Fruit fly (Drosophila melanogaster) whole organism, embryonic: Measurements from ENCODE around the gene timeout.

Source experiments
- Bgb ChIP-seq: fragments of 200-800 bp; sonication (Bioruptor generic); IDR thresholded peaks from 2 replicates; pipeline ENCODE4 v1.3.6; 2022; ENCODE audit warnings: missing biosample characterization, missing genetic modification characterization; ENCODE audit not compliant: partially characterized antibody
- CG11398 ChIP-seq: fragments of 200-800 bp; sonication (Bioruptor generic); optimal IDR thresholded peaks from 2 replicates; lab custom pipeline; 2016; ENCODE audit warnings: missing biosample characterization, missing genetic modification characterization
- CG11456 ChIP-seq: fragments of 200-800 bp; sonication (Bioruptor generic); IDR thresholded peaks from 3 replicates; pipeline ENCODE4 v1.3.6; 2022; ENCODE audit warnings: missing biosample characterization, missing genetic modification characterization
- CG11560 ChIP-seq: fragments of 200-800 bp; sonication (Bioruptor generic); IDR thresholded peaks from 3 replicates; pipeline ENCODE4 v1.3.6; 2022; ENCODE audit warnings: missing biosample characterization, missing genetic modification characterization
- CG12391 ChIP-seq: fragments of 200-800 bp; sonication (Bioruptor generic); optimal IDR thresholded peaks from 3 replicates; lab custom pipeline; 2018; ENCODE audit warnings: missing biosample characterization, mild to moderate bottlenecking, missing genetic modification characterization, moderate library complexity
- CG13123 ChIP-seq: fragments of 200-800 bp; sonication (Bioruptor generic); optimal IDR thresholded peaks from 2 replicates; lab custom pipeline; 2016; ENCODE audit warnings: missing biosample characterization, missing genetic modification characterization
- CG13296 ChIP-seq: fragments of 200-800 bp; sonication (Bioruptor generic); optimal IDR thresholded peaks from 3 replicates; lab custom pipeline; 2018; ENCODE audit warnings: missing biosample characterization, mild to moderate bottlenecking, missing genetic modification characterization
- CG14441 ChIP-seq: fragments of 200-800 bp; sonication (Bioruptor generic); IDR thresholded peaks from 2 replicates; pipeline ENCODE4 v1.3.6; 2022; ENCODE audit warnings: missing biosample characterization, missing genetic modification characterization
- CG15514 ChIP-seq: fragments of 200-800 bp; sonication (Bioruptor generic); optimal IDR thresholded peaks from 3 replicates; lab custom pipeline; 2017; ENCODE audit warnings: missing biosample characterization, missing genetic modification characterization, mild to moderate bottlenecking, moderate library complexity, missing genetic modification reagents
- CG1603 ChIP-seq: fragments of 200-800 bp; sonication (Bioruptor generic); optimal IDR thresholded peaks from 2 replicates; lab custom pipeline; 2019; ENCODE audit warnings: missing biosample characterization, mild to moderate bottlenecking, missing genetic modification characterization, moderate library complexity
- CG17328 ChIP-seq: fragments of 200-800 bp; sonication (Bioruptor generic); IDR thresholded peaks from 2 replicates; pipeline ENCODE4 v1.3.6; 2022; ENCODE audit warnings: missing biosample characterization, missing genetic modification characterization
- CG18619 ChIP-seq: fragments of 200-800 bp; sonication (Bioruptor generic); optimal IDR thresholded peaks from 3 replicates; lab custom pipeline; 2017; ENCODE audit warnings: missing biosample characterization, mild to moderate bottlenecking, missing genetic modification characterization
- CG2202 ChIP-seq: fragments of 200-800 bp; sonication (Bioruptor generic); optimal IDR thresholded peaks from 2 replicates; lab custom pipeline; 2018; ENCODE audit warnings: missing biosample characterization, mild to moderate bottlenecking, missing genetic modification characterization
- CG31224 ChIP-seq: fragments of 200-800 bp; sonication (Bioruptor generic); IDR thresholded peaks from 2 replicates; pipeline ENCODE4 v1.3.6; 2022; ENCODE audit warnings: missing biosample characterization, missing genetic modification characterization
- CG3407 ChIP-seq: fragments of 200-800 bp; sonication (Bioruptor generic); optimal IDR thresholded peaks from 2 replicates; lab custom pipeline; 2018; ENCODE audit warnings: missing biosample characterization, mild to moderate bottlenecking, missing genetic modification characterization
- CG4328 ChIP-seq: fragments of 200-800 bp; sonication (Bioruptor generic); optimal IDR thresholded peaks from 3 replicates; lab custom pipeline; 2017; ENCODE audit warnings: missing biosample characterization, missing genetic modification reagents, missing genetic modification characterization
- CG4707 ChIP-seq: fragments of 200-800 bp; sonication (Bioruptor generic); optimal IDR thresholded peaks from 2 replicates; lab custom pipeline; 2018; ENCODE audit warnings: missing biosample characterization, mild to moderate bottlenecking, missing genetic modification characterization, moderate library complexity
- CG6272 ChIP-seq: fragments of 200-800 bp; sonication (Bioruptor generic); IDR thresholded peaks from 2 replicates; pipeline ENCODE4 v1.3.6; 2022; ENCODE audit warnings: missing biosample characterization, missing genetic modification characterization
- CG7271 ChIP-seq: fragments of 200-800 bp; sonication (Bioruptor generic); optimal IDR thresholded peaks from 2 replicates; lab custom pipeline; 2018; ENCODE audit warnings: missing biosample characterization, mild to moderate bottlenecking, missing genetic modification characterization, moderate library complexity
- CG7928 ChIP-seq: fragments of 200-800 bp; sonication (Bioruptor generic); optimal IDR thresholded peaks from 2 replicates; lab custom pipeline; 2017; ENCODE audit warnings: missing biosample characterization, mild to moderate bottlenecking, missing genetic modification characterization
- CG8924 ChIP-seq: fragments of 200-800 bp; optimal IDR thresholded peaks from 3 replicates; lab custom pipeline; 2019; ENCODE audit warnings: missing biosample characterization, mild to moderate bottlenecking, missing genetic modification characterization, moderate library complexity
- CG9215 ChIP-seq: fragments of 200-800 bp; sonication (Bioruptor generic); IDR thresholded peaks from 2 replicates; pipeline ENCODE4 v1.3.6; 2022; ENCODE audit warnings: missing biosample characterization, missing genetic modification characterization
- Camta ChIP-seq: fragments of 200-800 bp; sonication (Bioruptor generic); optimal IDR thresholded peaks from 2 replicates; lab custom pipeline; 2016; ENCODE audit warnings: missing biosample characterization, missing genetic modification characterization
- Dad ChIP-seq: fragments of 200-800 bp; sonication (Bioruptor generic); optimal IDR thresholded peaks from 3 replicates; lab custom pipeline; 2016; ENCODE audit warnings: missing biosample characterization, missing genetic modification characterization
- GATAe ChIP-seq: fragments of 200-800 bp; sonication (Bioruptor generic); conservative IDR thresholded peaks from 2 replicates; pipeline ENCODE4 v1.3.6; 2022; ENCODE audit warnings: missing biosample characterization, missing genetic modification characterization
- HLHmδ ChIP-seq: fragments of 200-800 bp; sonication (Bioruptor generic); optimal IDR thresholded peaks from 2 replicates; lab custom pipeline; 2018; ENCODE audit warnings: missing biosample characterization, mild to moderate bottlenecking, missing genetic modification characterization, moderate library complexity
- Hmr ChIP-seq: fragments of 200-800 bp; sonication (Bioruptor generic); optimal IDR thresholded peaks from 3 replicates; lab custom pipeline; 2017; ENCODE audit warnings: mild to moderate bottlenecking, missing biosample characterization, missing genetic modification reagents, missing genetic modification characterization
- Hr3 ChIP-seq: fragments of 200-800 bp; sonication (Bioruptor generic); optimal IDR thresholded peaks from 3 replicates; lab custom pipeline; 2016; ENCODE audit warnings: missing biosample characterization, missing genetic modification characterization
- Hr39 ChIP-seq: fragments of >200 bp; optimal IDR thresholded peaks from 2 replicates; lab custom pipeline; 2017
- Kr ChIP-seq: fragments of 200-800 bp; sonication (Bioruptor generic); optimal IDR thresholded peaks from 2 replicates; lab custom pipeline; 2017; ENCODE audit warnings: missing biosample characterization, mild to moderate bottlenecking, missing genetic modification characterization
- MBD-R2 ChIP-seq: fragments of 200-800 bp; sonication (Bioruptor generic); IDR thresholded peaks from 2 replicates; pipeline ENCODE4 v1.3.6; 2022; ENCODE audit warnings: missing biosample characterization, missing genetic modification characterization
- Med ChIP-seq: fragments of 200-800 bp; sonication (Bioruptor generic); peaks from one replicate; lab custom pipeline; 2016; ENCODE audit warnings: missing biosample characterization, missing genetic modification characterization, mild to moderate bottlenecking, inconsistent platforms, moderate library complexity
- Myb ChIP-seq: fragments of 200-800 bp; sonication (Bioruptor generic); optimal IDR thresholded peaks from 2 replicates; lab custom pipeline; 2016; ENCODE audit warnings: missing biosample characterization, missing genetic modification characterization
- Nf-YA ChIP-seq: fragments of 200-800 bp; sonication (Bioruptor generic); IDR thresholded peaks from 2 replicates; pipeline ENCODE4 v1.3.6; 2022; ENCODE audit warnings: missing biosample characterization, missing genetic modification characterization
- Nf-YC ChIP-seq: fragments of 200-800 bp; optimal IDR thresholded peaks from 3 replicates; lab custom pipeline; 2019; ENCODE audit warnings: missing biosample characterization, mild to moderate bottlenecking, missing genetic modification characterization, moderate library complexity
- Six4 ChIP-seq: fragments of 200-800 bp; sonication (Bioruptor generic); optimal IDR thresholded peaks from 2 replicates; lab custom pipeline; 2016; ENCODE audit warnings: missing biosample characterization, missing genetic modification characterization
- Sry-δ ChIP-seq: fragments of 200-800 bp; sonication (Bioruptor generic); optimal IDR thresholded peaks from 2 replicates; lab custom pipeline; 2016; ENCODE audit warnings: missing biosample characterization, missing genetic modification characterization
- ap ChIP-seq: fragments of 200-800 bp; sonication (Bioruptor generic); IDR thresholded peaks from 2 replicates; pipeline ENCODE4 v1.3.6; 2022; ENCODE audit warnings: missing biosample characterization, missing genetic modification characterization
- cg ChIP-seq: fragments of 200-800 bp; sonication (Bioruptor generic); optimal IDR thresholded peaks from 3 replicates; lab custom pipeline; 2019; ENCODE audit warnings: missing biosample characterization, mild to moderate bottlenecking, missing genetic modification characterization, moderate library complexity
- dan ChIP-seq: fragments of 200-800 bp; sonication (Bioruptor generic); IDR thresholded peaks from 2 replicates; pipeline ENCODE4 v1.3.6; 2022; ENCODE audit warnings: missing biosample characterization, missing genetic modification characterization
- dmrt11E ChIP-seq: fragments of 200-800 bp; sonication (Bioruptor generic); optimal IDR thresholded peaks from 3 replicates; lab custom pipeline; 2018; ENCODE audit warnings: missing biosample characterization, mild to moderate bottlenecking, missing genetic modification characterization, moderate library complexity
- klu ChIP-seq: fragments of 200-800 bp; sonication (Bioruptor generic); IDR thresholded peaks from 2 replicates; pipeline ENCODE4 v1.3.6; 2022; ENCODE audit warnings: missing biosample characterization, missing genetic modification characterization
- nerfin-2 ChIP-seq: fragments of 200-800 bp; sonication (Bioruptor generic); IDR thresholded peaks from 2 replicates; pipeline ENCODE4 v1.3.6; 2022; ENCODE audit warnings: missing biosample characterization, missing genetic modification characterization; ENCODE audit not compliant: partially characterized antibody
- oc ChIP-seq: fragments of 200-800 bp; sonication (Bioruptor generic); optimal IDR thresholded peaks from 2 replicates; lab custom pipeline; 2018; ENCODE audit warnings: missing biosample characterization, mild to moderate bottlenecking, missing genetic modification characterization, moderate library complexity
- odd ChIP-seq: fragments of 200-800 bp; sonication (Bioruptor generic); optimal IDR thresholded peaks from 2 replicates; lab custom pipeline; 2017; ENCODE audit warnings: missing biosample characterization, mild to moderate bottlenecking, missing genetic modification characterization
- pfk ChIP-seq: fragments of 200-800 bp; sonication (Bioruptor generic); optimal IDR thresholded peaks from 2 replicates; lab custom pipeline; 2018; ENCODE audit warnings: missing biosample characterization, mild to moderate bottlenecking, missing genetic modification characterization, moderate library complexity
- sens ChIP-seq: fragments of 200-800 bp; sonication (Bioruptor generic); peaks from one replicate; lab custom pipeline; 2016; ENCODE audit warnings: missing biosample characterization, missing genetic modification characterization
- sens-2 ChIP-seq: fragments of 200-800 bp; sonication (Bioruptor generic); IDR thresholded peaks from 2 replicates; pipeline ENCODE4 v1.3.6; 2022; ENCODE audit warnings: missing biosample characterization, missing genetic modification characterization
- sqz ChIP-seq: fragments of 200-800 bp; sonication (Bioruptor generic); optimal IDR thresholded peaks from 3 replicates; lab custom pipeline; 2018; ENCODE audit warnings: missing biosample characterization, mild to moderate bottlenecking, missing genetic modification characterization
- stwl ChIP-seq: fragments of 200-800 bp; sonication (Bioruptor generic); optimal IDR thresholded peaks from 3 replicates; lab custom pipeline; 2018; ENCODE audit warnings: missing biosample characterization, mild to moderate bottlenecking, missing genetic modification characterization, moderate library complexity
- tll ChIP-seq, 2 experiments: fragments of 200-800 bp in 1 of 2; fragments of >200 bp in 1 of 2; sonication (Bioruptor generic) in 1 of 2; optimal IDR thresholded peaks; 2 replicates each; lab custom pipeline; 2017 to 2019; ENCODE audit warnings: missing biosample characterization in 2 of 2, missing genetic modification characterization in 2 of 2, mild to moderate bottlenecking in 1 of 2, moderate library complexity in 1 of 2
- zf30C ChIP-seq: fragments of 200-800 bp; sonication (Bioruptor generic); optimal IDR thresholded peaks from 3 replicates; lab custom pipeline; 2018; ENCODE audit warnings: missing biosample characterization, mild to moderate bottlenecking, missing genetic modification characterization

timeout gene

dm6 chr3R:13088395-13088794 lies at the start of gene timeout (continued):
- TF ChIP-seq CG1603 (peak; percentile 81), sens (no peak), Nf-YA (GFP tag; lab: Robert Waterston, UW) (no peak), CG3407 (GFP tag; lab: Kevin White, UChicago) (no peak), klu (GFP tag; lab: Robert Waterston, UW) (no peak), HLHmδ (GFP tag; lab: Kevin White, UChicago) (no peak), Nf-YC (tag; lab: Kevin White, UChicago) (no peak), odd (no peak), MBD-R2 (GFP tag; lab: Robert Waterston, UW) (peak; percentile 87), CG2202 (tag; lab: Kevin White, UChicago) (no peak), ap (no peak), CG31224 (GFP tag; lab: Robert Waterston, UW) (no peak), CG7928 (GFP tag; lab: Kevin White, UChicago) (no peak), cg (GFP tag; lab: Kevin White, UChicago) (no peak), CG4328 (GFP tag; lab: Kevin White, UChicago) (no peak), Hr3 (GFP tag; lab: Kevin White, UChicago) (no peak), stwl (peak; percentile 94), Dad (GFP tag; lab: Kevin White, UChicago) (no peak), CG7271 (tag; lab: Kevin White, UChicago) (no peak), oc (tag; lab: Kevin White, UChicago) (no peak), sens-2 (GFP tag; lab: Robert Waterston, UW) (no peak), pfk (GFP tag; lab: Kevin White, UChicago) (no peak), dmrt11E (no peak), CG12391 (no peak), CG11456 (GFP tag; lab: Robert Waterston, UW) (no peak), sqz (GFP tag; lab: Kevin White, UChicago) (no peak), Med (peak; percentile 70), CG11560 (tag; lab: Robert Waterston, UW) (no peak), dan (no peak), GATAe (no peak), Kr (no peak), CG14441 (GFP tag; lab: Robert Waterston, UW) (no peak), zf30C (GFP tag; lab: Kevin White, UChicago) (no peak), CG9215 (no peak), Six4 (GFP tag; lab: Kevin White, UChicago) (no peak), Camta (GFP tag; lab: Kevin White, UChicago) (no peak), Hmr (GFP tag; lab: Kevin White, UChicago) (no peak), CG6272 (GFP tag; lab: Robert Waterston, UW) (no peak), Myb (GFP tag; lab: Kevin White, UChicago) (peak; percentile 64), CG8924 (tag; lab: Kevin White, UChicago) (no peak), Bgb (peak; percentile 70), nerfin-2 (GFP tag; lab: Robert Waterston, UW) (no peak), CG13123 (GFP tag; lab: Kevin White, UChicago) (no peak), CG13296 (no peak), Sry-δ (GFP tag; lab: Kevin White, UChicago) (peak; percentile 76), tll (GFP tag; optimal IDR thresholded peaks at IDR 0.05; lab: Kevin White, UChicago) (no peak), CG4707 (GFP tag; lab: Kevin White, UChicago) (no peak), Hr39 (lab: Kevin White, UChicago) (no peak), CG15514 (GFP tag; lab: Kevin White, UChicago) (peak; percentile 29), CG18619 (GFP tag; lab: Kevin White, UChicago) (no peak), CG11398 (no peak), CG17328 (GFP tag; lab: Robert Waterston, UW) (no peak)
